Fruit fly (Drosophila melanogaster) ovary, adult (tissue): Measurements from ENCODE around the gene PrBP.

ENCODE experiments used
- CG17801 ChIP-seq: fragments of 200-800 bp; optimal IDR thresholded peaks from 2 replicates; lab custom pipeline; 2019; ENCODE audit warnings: missing biosample characterization, mild to moderate bottlenecking, missing genetic modification characterization, moderate library complexity; ENCODE audit not compliant: partially characterized antibody

Gene PrBP

DNA sequence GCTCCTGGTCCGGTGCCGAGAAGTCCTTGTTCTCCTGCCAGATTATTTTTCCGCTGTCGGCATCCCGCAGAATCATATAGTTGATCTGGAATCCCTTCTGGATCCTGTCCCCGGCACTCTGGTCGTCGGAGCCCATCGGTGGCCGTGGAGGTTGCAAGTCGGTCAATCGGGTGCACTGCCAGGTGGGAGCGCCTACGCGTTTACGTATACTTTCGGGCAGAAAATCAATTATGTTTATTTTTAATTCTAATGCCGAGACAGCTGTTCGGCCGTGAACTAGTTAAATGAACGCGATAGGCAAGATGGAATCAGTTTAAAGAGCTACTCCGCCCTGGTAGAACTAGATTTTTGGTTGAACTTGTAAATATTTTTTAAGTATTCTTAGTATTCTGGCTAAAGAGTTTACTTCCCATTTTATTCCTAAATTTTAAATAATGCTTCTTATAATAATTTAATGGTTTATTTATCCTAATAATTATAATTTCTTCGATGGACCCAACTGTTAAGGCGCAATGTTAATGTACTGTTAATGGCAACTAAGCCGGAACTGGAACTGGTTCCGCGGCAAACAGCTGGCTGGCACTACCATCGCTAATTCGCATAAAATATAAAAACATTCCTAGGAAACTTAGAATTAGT is at the start of gene PrBP, which contains the start of gene Trs23:
TSS of gene PrBP (minus strand) at position 288 of the 639 bp plus-strand sequence.
TSS of gene Trs23 (plus strand) at position 564 of the 639 bp plus-strand sequence.
- TF ChIP-seq CG17801 (GFP tag; lab: Kevin White, UChicago) = no peak

- no peak for TF ChIP-seq CG17801 (GFP tag; lab: Kevin White, UChicago)
Measured at dm6 chr2L:8734998-8735397, 49.2 kb upstream of the PrBP start.

DNA sequence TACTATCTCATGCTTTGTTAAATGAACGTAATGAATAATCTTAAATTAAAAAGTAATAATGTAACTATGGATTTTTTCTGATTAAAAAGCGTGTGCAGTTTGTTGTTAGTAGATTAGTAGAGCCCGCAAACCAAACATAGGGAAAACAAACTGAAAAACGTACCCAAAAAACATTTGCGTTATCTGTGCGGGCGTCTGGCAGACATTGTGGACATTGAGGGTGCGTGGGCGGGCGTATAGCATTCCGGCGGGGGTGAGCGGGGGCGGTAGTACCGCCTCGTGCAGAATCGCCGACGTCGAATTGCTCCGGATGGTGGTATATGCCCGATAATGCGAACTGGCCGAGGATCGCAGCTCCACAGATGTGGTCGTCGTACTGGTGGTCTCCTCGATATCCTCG is 48.5 kb upstream of the PrBP start:
- TF ChIP-seq CG17801 (GFP tag; lab: Kevin White, UChicago) = no peak

DNA sequence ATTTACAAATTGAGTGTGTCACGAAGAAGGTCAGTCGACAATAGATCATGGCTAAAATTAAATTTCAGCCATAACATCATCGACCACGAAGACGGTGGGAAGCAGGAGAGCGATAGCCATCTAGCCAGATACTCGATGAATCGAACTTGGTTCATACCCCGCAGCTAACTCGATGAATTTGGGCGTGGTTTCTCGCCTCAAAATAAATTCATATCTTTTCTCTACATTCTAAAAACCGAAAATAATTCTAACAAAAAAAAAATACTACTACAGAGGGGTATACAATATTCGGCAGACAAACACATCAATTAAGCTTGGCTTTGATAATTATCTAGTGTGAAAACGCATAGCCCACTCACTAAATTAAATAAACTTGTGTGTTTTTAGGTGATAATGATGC is 46.9 kb upstream of the PrBP start:
- TF ChIP-seq CG17801 (GFP tag; lab: Kevin White, UChicago) = no peak

DNA sequence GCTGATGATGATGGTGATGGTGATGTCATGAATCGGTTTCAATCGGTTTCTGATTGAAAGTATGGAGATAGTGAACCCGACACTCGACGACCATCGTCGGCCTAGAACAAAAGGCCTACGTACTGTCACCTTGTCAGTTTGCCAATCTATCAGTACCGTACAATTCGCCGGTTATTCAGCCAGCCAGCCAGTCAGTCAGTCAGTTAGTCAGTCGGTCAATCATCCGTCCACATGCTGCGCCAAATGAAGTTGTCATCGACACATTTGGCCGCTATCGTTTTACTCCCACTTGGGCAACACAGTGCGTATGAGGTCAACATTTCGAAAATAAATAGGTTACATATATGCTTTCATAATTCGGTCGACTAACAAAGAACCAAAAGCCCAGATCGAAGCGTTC is 35.3 kb upstream of the PrBP start:
- TF ChIP-seq CG17801 (GFP tag; lab: Kevin White, UChicago) = no peak

dm6 chr2L:8719757-8720156 is 34.0 kb upstream of the PrBP start:
- no peak for TF ChIP-seq CG17801 (GFP tag; lab: Kevin White, UChicago)

DNA sequence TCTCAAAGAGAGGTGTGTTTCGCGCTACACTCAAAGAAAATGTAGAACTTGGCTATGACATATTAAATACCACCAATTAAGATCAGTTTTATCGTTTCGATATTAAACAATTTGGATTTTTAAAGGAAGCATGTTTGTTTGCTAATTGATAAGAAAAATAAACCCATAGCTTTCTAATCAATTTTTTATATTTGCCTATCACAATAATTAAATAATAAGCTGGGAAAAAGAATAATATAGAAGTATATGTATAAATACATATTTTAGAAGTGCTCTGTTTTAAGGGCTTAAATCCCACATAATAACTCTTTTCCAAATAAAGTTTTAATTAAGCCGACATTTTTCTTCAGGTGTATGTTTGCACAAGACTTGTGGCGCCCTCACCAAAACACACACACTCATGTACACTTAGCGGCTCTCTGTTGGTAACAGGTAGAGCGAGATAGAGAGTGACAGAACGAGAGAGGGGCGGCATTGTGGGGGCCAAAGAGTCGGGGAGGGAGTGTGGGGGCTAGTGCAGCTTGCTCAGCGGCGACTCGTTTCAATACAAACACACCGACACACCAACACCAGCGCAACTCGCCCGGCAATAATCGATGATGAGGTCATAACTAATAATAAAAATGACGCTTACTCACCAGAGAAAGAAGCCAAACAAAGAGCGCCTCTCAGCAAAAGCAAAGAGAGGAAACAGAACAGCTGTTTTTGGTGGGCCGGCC is 32.0 kb upstream of the PrBP start:
- TF ChIP-seq CG17801 (GFP tag; lab: Kevin White, UChicago) = peak; percentile 70

DNA sequence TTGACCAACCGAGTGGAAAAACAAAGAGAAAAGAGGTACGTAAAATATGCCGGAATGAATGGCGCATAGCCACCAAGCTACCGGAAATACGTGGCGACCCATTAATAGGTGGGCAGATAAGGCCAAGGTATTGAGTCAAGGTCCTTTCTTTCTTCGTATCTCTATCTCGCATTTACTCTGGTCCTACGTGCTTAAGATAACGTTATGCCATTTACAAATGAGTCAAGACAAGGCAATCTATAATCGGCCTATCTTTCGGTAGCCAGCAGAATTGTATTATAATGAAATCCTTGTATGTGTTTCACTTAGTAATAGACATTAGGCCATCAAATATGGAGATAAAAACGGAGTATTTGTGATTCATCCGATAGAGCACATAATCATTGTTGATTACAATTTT is 30.6 kb upstream of the PrBP start:
- TF ChIP-seq CG17801 (GFP tag; lab: Kevin White, UChicago) = no peak

DNA sequence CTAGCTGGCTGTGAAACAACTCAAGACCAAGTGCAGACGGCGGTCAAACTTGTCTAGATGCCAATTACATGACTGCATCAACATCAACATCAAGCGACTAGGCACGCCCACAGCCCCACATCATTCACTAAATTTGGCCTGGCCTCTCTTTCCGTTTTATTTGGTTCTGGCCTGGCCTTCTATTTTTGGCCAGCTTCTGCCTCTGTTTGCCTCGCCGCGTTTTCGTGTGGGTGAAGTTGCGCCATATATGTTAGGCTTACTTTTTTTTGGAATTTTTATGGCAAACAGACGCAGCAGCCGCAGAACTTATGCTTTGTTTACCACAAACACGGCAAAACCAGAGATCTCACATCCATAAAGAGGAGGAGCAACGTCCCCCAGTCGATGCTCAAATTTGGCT is 29.7 kb upstream of the PrBP start:
- no peak for TF ChIP-seq CG17801 (GFP tag; lab: Kevin White, UChicago)

DNA sequence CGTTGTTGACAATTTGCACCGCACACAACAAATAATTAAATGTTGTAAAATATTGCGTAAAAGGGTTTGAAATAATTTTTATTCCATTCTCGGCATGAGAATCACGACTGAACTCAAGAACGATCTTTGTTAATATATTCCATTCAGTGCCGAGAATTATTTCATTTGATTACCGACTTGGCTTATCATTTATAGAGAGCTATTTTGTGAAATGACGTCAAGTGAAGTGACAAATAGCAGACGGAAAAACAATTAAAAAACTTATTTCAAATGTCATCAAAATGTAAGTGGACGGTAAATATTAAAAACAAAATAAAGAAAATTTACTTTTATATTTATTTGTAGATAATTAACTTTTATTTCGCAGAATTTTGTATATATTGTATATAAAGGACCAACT is 28.8 kb upstream of the PrBP start:
- no peak for TF ChIP-seq CG17801 (GFP tag; lab: Kevin White, UChicago)

DNA sequence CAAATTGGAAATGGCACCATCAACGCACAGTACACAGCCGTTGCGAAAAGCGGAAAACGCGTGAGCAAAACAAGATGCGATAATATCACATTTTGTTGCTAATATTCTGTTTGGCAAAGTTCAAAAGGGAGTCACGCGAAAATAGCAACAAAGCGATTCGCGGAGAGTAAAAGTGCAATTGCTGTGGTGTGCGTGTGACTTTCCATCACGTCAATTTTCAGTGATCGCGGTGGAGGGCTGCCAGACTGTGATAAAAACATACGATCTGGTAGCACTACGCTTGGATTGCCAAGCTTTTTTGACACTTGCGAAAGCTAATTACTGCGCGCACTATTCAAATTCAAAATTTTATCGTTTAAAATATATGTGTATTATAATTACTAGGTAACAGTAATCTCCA is 23.7 kb upstream of the PrBP start, which contains the start of gene Hnf4:
TSS of gene Hnf4 (minus strand) at position 199 of the 400 bp plus-strand sequence.
- no peak for TF ChIP-seq CG17801 (GFP tag; lab: Kevin White, UChicago)

DNA sequence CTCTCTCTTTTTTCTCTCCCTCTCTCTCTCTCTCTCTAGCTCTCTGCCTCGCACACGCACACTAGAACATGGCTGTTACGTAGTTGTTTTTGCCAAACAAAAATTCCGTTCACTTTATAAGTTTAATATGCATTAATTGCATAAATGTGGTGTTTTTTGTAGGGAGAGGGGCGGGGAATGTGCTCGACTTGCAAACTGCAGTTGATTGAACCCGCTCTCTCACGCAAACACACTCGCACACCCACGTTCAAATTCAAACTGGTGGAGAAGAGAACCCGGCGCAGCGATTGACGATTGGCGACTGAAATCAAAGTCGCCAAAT is 23.3 kb upstream of the PrBP start:
- TF ChIP-seq CG17801 (GFP tag; lab: Kevin White, UChicago) = no peak

- TF ChIP-seq CG17801 (GFP tag; lab: Kevin White, UChicago) = no peak
Measured at dm6 chr2L:8708399-8709077, 22.8 kb upstream of the PrBP start.

dm6 chr2L:8707522-8707921 is 21.8 kb upstream of the PrBP start:
- no peak for TF ChIP-seq CG17801 (GFP tag; lab: Kevin White, UChicago)
